Worm (Caenorhabditis elegans): Measurements from ENCODE around the gene B0334.4.

ce11 chrII:11535924-11536323 lies 40.4 kb downstream of the B0334.4 start:
- TF ChIP-seq pqm-1 (tag; optimal IDR thresholded peaks at IDR 0.05) (no peak), lin-14 (GFP tag; optimal IDR thresholded peaks at IDR 0.05) (no peak), lin-39 (tag; optimal IDR thresholded peaks at IDR 0.05) (no peak), fkh-10 (GFP tag; optimal IDR thresholded peaks at IDR 0.05) (no peak), jun-1 (tag; optimal IDR thresholded peaks at IDR 0.05) (no peak), ces-1 (GFP tag; optimal IDR thresholded peaks at IDR 0.05) (no peak), nhr-11 (tag; optimal IDR thresholded peaks at IDR 0.05) (no peak), hpl-2 (GFP tag; optimal IDR thresholded peaks at IDR 0.05) (no peak)

All from whole organism, L1 larva.